Worm (Caenorhabditis elegans) whole organism, early embryonic: Measurements from ENCODE around the gene fdgt-2.

ENCODE experiments used
- B0310.2 ChIP-seq: sonication (generic microtip); optimal IDR thresholded peaks from 2 replicates; lab custom pipeline; 2016; ENCODE audit warnings: mild to moderate bottlenecking, missing genetic modification characterization, missing compliant biosample characterization
- F13C5.2 ChIP-seq: sonication (generic microtip); optimal IDR thresholded peaks from 2 replicates; lab custom pipeline; 2017; ENCODE audit warnings: mild to moderate bottlenecking, missing genetic modification characterization, inconsistent platforms, missing compliant biosample characterization
- aly-1 ChIP-seq: sonication (generic microtip); optimal IDR thresholded peaks from 2 replicates; lab custom pipeline; 2016; ENCODE audit warnings: missing genetic modification characterization, missing compliant biosample characterization
- ama-1 ChIP-seq: fragments of 150-350 bp; optimal IDR thresholded peaks from 2 replicates; lab custom pipeline; 2014
- ceh-13 ChIP-seq: fragments of 200-800 bp; sonication (Bioruptor generic); optimal IDR thresholded peaks from 2 replicates; lab custom pipeline; 2018; ENCODE audit warnings: mild to moderate bottlenecking, missing genetic modification characterization, missing compliant biosample characterization
- ceh-36 ChIP-seq: sonication (generic microtip); optimal IDR thresholded peaks from 2 replicates; lab custom pipeline; 2016; ENCODE audit warnings: missing genetic modification characterization, inconsistent platforms, missing compliant biosample characterization
- ets-7 ChIP-seq: sonication (generic microtip); optimal IDR thresholded peaks from 2 replicates; lab custom pipeline; 2016; ENCODE audit warnings: missing genotype, missing genetic modification characterization, missing compliant biosample characterization
- flt-1 ChIP-seq: fragments of 200-800 bp; sonication (Bioruptor generic); IDR thresholded peaks from 2 replicates; pipeline ENCODE4 v1.3.6; 2022; ENCODE audit warnings: missing genetic modification characterization, missing compliant biosample characterization
- hmbx-1 ChIP-seq: sonication (generic microtip); optimal IDR thresholded peaks from 2 replicates; lab custom pipeline; 2016; ENCODE audit warnings: mild to moderate bottlenecking, missing genetic modification characterization, missing compliant biosample characterization
- hmg-4 ChIP-seq: fragments of 200-800 bp; sonication (Bioruptor generic); optimal IDR thresholded peaks from 2 replicates; lab custom pipeline; 2018; ENCODE audit warnings: mild to moderate bottlenecking, missing genetic modification characterization, missing compliant biosample characterization
- hnd-1 ChIP-seq: sonication (generic microtip); optimal IDR thresholded peaks from 2 replicates; lab custom pipeline; 2016; ENCODE audit warnings: missing genetic modification characterization, missing compliant biosample characterization
- pes-1 ChIP-seq: fragments of 200-800 bp; sonication (Bioruptor generic); IDR thresholded peaks from 2 replicates; pipeline ENCODE4 v1.3.6; 2022; ENCODE audit warnings: missing genetic modification reagents, missing genetic modification characterization, missing compliant biosample characterization
- scrt-1 ChIP-seq: fragments of 200-800 bp; sonication (Bioruptor generic); IDR thresholded peaks from 2 replicates; pipeline ENCODE4 v1.3.6; 2022; ENCODE audit warnings: missing genetic modification characterization, missing compliant biosample characterization
- sea-1 ChIP-seq: fragments of 200-800 bp; sonication (Bioruptor generic); conservative IDR thresholded peaks from 2 replicates; pipeline ENCODE4 v1.3.6; 2022; ENCODE audit warnings: missing genetic modification characterization, missing compliant biosample characterization
- tbx-11 ChIP-seq: fragments of 200-800 bp; sonication (Bioruptor generic); IDR thresholded peaks from 2 replicates; pipeline ENCODE4 v1.3.6; 2022; ENCODE audit warnings: missing genetic modification characterization, missing compliant biosample characterization
- tbx-37 ChIP-seq: fragments of 200-800 bp; sonication (Bioruptor generic); conservative IDR thresholded peaks from 2 replicates; pipeline ENCODE4 v1.3.6; 2022; ENCODE audit warnings: missing genetic modification reagents, missing genetic modification characterization, missing compliant biosample characterization
- tra-4 ChIP-seq: sonication (generic microtip); optimal IDR thresholded peaks from 2 replicates; lab custom pipeline; 2017; ENCODE audit warnings: missing genetic modification characterization, missing compliant biosample characterization

The fdgt-2 gene

ce11 chrII:8450750-8451149 lies 33.3 kb downstream of the fdgt-2 start:
- TF ChIP-seq tra-4 (tag; lab: Kevin White, UChicago) (no peak), tbx-11 (no peak), sea-1 (GFP tag; lab: Robert Waterston, UW) (no peak), ceh-36 (tag; lab: Kevin White, UChicago) (no peak), hmg-4 (GFP tag; lab: Kevin White, UChicago) (no peak), hmbx-1 (tag; lab: Kevin White, UChicago) (no peak), F13C5.2 (tag; lab: Kevin White, UChicago) (no peak), scrt-1 (GFP tag; lab: Robert Waterston, UW) (no peak), hnd-1 (no peak), pes-1 (GFP tag; lab: Robert Waterston, UW) (no peak), flt-1 (GFP tag; lab: Robert Waterston, UW) (no peak), ceh-13 (GFP tag; lab: Kevin White, UChicago) (no peak)

- TF ChIP-seq hnd-1 (no peak), flt-1 (GFP tag; lab: Robert Waterston, UW) (no peak), scrt-1 (GFP tag; lab: Robert Waterston, UW) (no peak), pes-1 (GFP tag; lab: Robert Waterston, UW) (no peak), aly-1 (tag; lab: Kevin White, UChicago) (no peak), tra-4 (tag; lab: Kevin White, UChicago) (no peak), B0310.2 (tag; lab: Kevin White, UChicago) (no peak), F13C5.2 (tag; lab: Kevin White, UChicago) (no peak), ets-7 (tag; lab: Kevin White, UChicago) (no peak), hmg-4 (GFP tag; lab: Kevin White, UChicago) (no peak), ceh-13 (GFP tag; lab: Kevin White, UChicago) (no peak), hmbx-1 (tag; lab: Kevin White, UChicago) (no peak), tbx-11 (no peak), ceh-36 (tag; lab: Kevin White, UChicago) (no peak), sea-1 (GFP tag; lab: Robert Waterston, UW) (no peak), ama-1 (lab: Kevin White, UChicago) (no peak), tbx-37 (GFP tag; lab: Robert Waterston, UW) (no peak)
Measured at ce11 chrII:8451425-8451824, 34.0 kb downstream of the fdgt-2 start.

- TF ChIP-seq sea-1 (GFP tag; lab: Robert Waterston, UW) (no peak), B0310.2 (tag; lab: Kevin White, UChicago) (no peak), hmbx-1 (tag; lab: Kevin White, UChicago) (no peak), ceh-13 (GFP tag; lab: Kevin White, UChicago) (no peak), aly-1 (tag; lab: Kevin White, UChicago) (no peak), pes-1 (GFP tag; lab: Robert Waterston, UW) (no peak), tbx-11 (no peak), ets-7 (tag; lab: Kevin White, UChicago) (no peak), scrt-1 (GFP tag; lab: Robert Waterston, UW) (no peak), ceh-36 (tag; lab: Kevin White, UChicago) (no peak), flt-1 (GFP tag; lab: Robert Waterston, UW) (no peak), hmg-4 (GFP tag; lab: Kevin White, UChicago) (no peak), ama-1 (lab: Kevin White, UChicago) (no peak), tra-4 (tag; lab: Kevin White, UChicago) (no peak), F13C5.2 (tag; lab: Kevin White, UChicago) (no peak), tbx-37 (GFP tag; lab: Robert Waterston, UW) (no peak), hnd-1 (no peak)
Measured at ce11 chrII:8454513-8454912, 37.1 kb downstream of the fdgt-2 start, which contains the start of gene F22B5.5. F22B5.5 (minus strand) TSS chrII:8454613.

ce11 chrII:8456094-8456493 lies 38.7 kb downstream of the fdgt-2 start, which contains the start of gene F22B5.6:
F22B5.6 (minus strand) TSS chrII:8456194.
- TF ChIP-seq F13C5.2 (tag; lab: Kevin White, UChicago): no peak
- no peak for TF ChIP-seq hnd-1
- no peak for TF ChIP-seq aly-1 (tag; lab: Kevin White, UChicago)
- TF ChIP-seq flt-1 (GFP tag; lab: Robert Waterston, UW): no peak
- TF ChIP-seq hmbx-1 (tag; lab: Kevin White, UChicago): no peak
- no peak for TF ChIP-seq ama-1 (lab: Kevin White, UChicago)
- no peak for TF ChIP-seq ceh-36 (tag; lab: Kevin White, UChicago)
- no peak for TF ChIP-seq B0310.2 (tag; lab: Kevin White, UChicago)
- no peak for TF ChIP-seq tra-4 (tag; lab: Kevin White, UChicago)
- TF ChIP-seq scrt-1 (GFP tag; lab: Robert Waterston, UW): no peak
- TF ChIP-seq ets-7 (tag; lab: Kevin White, UChicago): no peak
- no peak for TF ChIP-seq ceh-13 (GFP tag; lab: Kevin White, UChicago)
- no peak for TF ChIP-seq hmg-4 (GFP tag; lab: Kevin White, UChicago)
- no peak for TF ChIP-seq pes-1 (GFP tag; lab: Robert Waterston, UW)

ce11 chrII:8456681-8457389 lies 39.4 kb downstream of the fdgt-2 start:
- TF ChIP-seq ama-1 (lab: Kevin White, UChicago): no peak
- no peak for TF ChIP-seq tra-4 (tag; lab: Kevin White, UChicago)
- TF ChIP-seq aly-1 (tag; lab: Kevin White, UChicago): no peak
- TF ChIP-seq scrt-1 (GFP tag; lab: Robert Waterston, UW): no peak
- no peak for TF ChIP-seq ets-7 (tag; lab: Kevin White, UChicago)
- no peak for TF ChIP-seq ceh-36 (tag; lab: Kevin White, UChicago)
- no peak for TF ChIP-seq tbx-37 (GFP tag; lab: Robert Waterston, UW)
- TF ChIP-seq hmbx-1 (tag; lab: Kevin White, UChicago): no peak
- no peak for TF ChIP-seq F13C5.2 (tag; lab: Kevin White, UChicago)
- no peak for TF ChIP-seq hmg-4 (GFP tag; lab: Kevin White, UChicago)
- TF ChIP-seq sea-1 (GFP tag; lab: Robert Waterston, UW): no peak
- no peak for TF ChIP-seq pes-1 (GFP tag; lab: Robert Waterston, UW)

- TF ChIP-seq aly-1 (tag; lab: Kevin White, UChicago) (no peak), F13C5.2 (tag; lab: Kevin White, UChicago) (no peak), B0310.2 (tag; lab: Kevin White, UChicago) (no peak), scrt-1 (GFP tag; lab: Robert Waterston, UW) (no peak), flt-1 (GFP tag; lab: Robert Waterston, UW) (no peak), ceh-13 (GFP tag; lab: Kevin White, UChicago) (no peak), tbx-11 (no peak), ceh-36 (tag; lab: Kevin White, UChicago) (no peak)
Measured at ce11 chrII:8457438-8457837, 40.0 kb downstream of the fdgt-2 start, which contains the start of gene zyg-9. zyg-9 (plus strand) TSS chrII:8457818.
